Fruit fly (Drosophila melanogaster): ENCODE measurements around the gene Odj.

Odj gene

dm6 chr3R:17787780-17788179 lies 21.2 kb downstream of the Odj start (continued):
- TF ChIP-seq CG17912 (GFP tag; optimal IDR thresholded peaks at IDR 0.05) (no peak), NC2β (GFP tag; optimal IDR thresholded peaks at IDR 0.05) (no peak), CG17385 (GFP tag; optimal IDR thresholded peaks at IDR 0.05) (no peak), CG1832 (GFP tag; optimal IDR thresholded peaks at IDR 0.05) (no peak), CG11723 (GFP tag; optimal IDR thresholded peaks at IDR 0.05) (no peak), CG1024 (GFP tag; IDR thresholded peaks at IDR 0.05) (no peak), CG9932 (GFP tag; IDR thresholded peaks at IDR 0.05) (no peak), gt (GFP tag; IDR thresholded peaks at IDR 0.05) (no peak), nerfin-1 (tag; optimal IDR thresholded peaks at IDR 0.05) (no peak), CG7786 (GFP tag; optimal IDR thresholded peaks at IDR 0.05) (no peak), CG6654 (GFP tag; optimal IDR thresholded peaks at IDR 0.05) (no peak), stwl (tag; optimal IDR thresholded peaks at IDR 0.05) (no peak), trem (tag; optimal IDR thresholded peaks at IDR 0.05) (peak; percentile 1), CG4360 (GFP tag; IDR thresholded peaks at IDR 0.05) (no peak), sug (tag; optimal IDR thresholded peaks at IDR 0.05) (no peak), CG5953 (GFP tag; IDR thresholded peaks at IDR 0.05) (no peak), Med (GFP tag) (peak; percentile 4), CG2889 (GFP tag; IDR thresholded peaks at IDR 0.05) (no peak), pan (optimal IDR thresholded peaks at IDR 0.05) (no peak), pan (GFP tag; optimal IDR thresholded peaks at IDR 0.05 in 1 of 2, IDR thresholded peaks at IDR 0.05 in 1 of 2) (peak in 1 of 2 experiments; percentile 23), vfl (GFP tag; optimal IDR thresholded peaks at IDR 0.05) (no peak), lbe (GFP tag; optimal IDR thresholded peaks at IDR 0.05) (no peak), esg (GFP tag; conservative IDR thresholded peaks at IDR 0.05) (no peak), CG12071 (GFP tag; optimal IDR thresholded peaks at IDR 0.05) (no peak), CG3847 (GFP tag; IDR thresholded peaks at IDR 0.05) (no peak), CG13296 (GFP tag; optimal IDR thresholded peaks at IDR 0.05) (no peak), CG4328 (GFP tag; optimal IDR thresholded peaks at IDR 0.05) (no peak), CG13894 (tag; optimal IDR thresholded peaks at IDR 0.05) (no peak), CG32772 (GFP tag; IDR thresholded peaks at IDR 0.05) (peak; percentile 14; the same call in 1 of the 2 replicates), CG9609 (GFP tag; optimal IDR thresholded peaks at IDR 0.05) (no peak), chinmo (GFP tag; IDR thresholded peaks at IDR 0.05; ENCODE audit: partially characterized antibody) (no peak), sc (optimal IDR thresholded peaks at IDR 0.05) (no peak), sc (GFP tag; optimal IDR thresholded peaks at IDR 0.05) (peak; percentile 9), CG9797 (GFP tag; optimal IDR thresholded peaks at IDR 0.05) (no peak), cas (GFP tag; IDR thresholded peaks at IDR 0.05) (no peak), CG1603 (tag; optimal IDR thresholded peaks at IDR 0.05) (no peak), scrt (GFP tag; optimal IDR thresholded peaks at IDR 0.05) (no peak), Myb (GFP tag; optimal IDR thresholded peaks at IDR 0.05) (no peak), hth (optimal IDR thresholded peaks at IDR 0.05) (no peak), gem (tag; optimal IDR thresholded peaks at IDR 0.05) (peak; percentile 41), CG14441 (GFP tag; IDR thresholded peaks at IDR 0.05) (peak; percentile 18; the same call in 1 of the 2 replicates), CG17802 (tag; optimal IDR thresholded peaks at IDR 0.05) (peak; percentile 37), tap (tag; optimal IDR thresholded peaks at IDR 0.05) (no peak), CG12659 (GFP tag; optimal IDR thresholded peaks at IDR 0.05) (no peak), ind (GFP tag; optimal IDR thresholded peaks at IDR 0.05) (no peak), lilli (GFP tag; optimal IDR thresholded peaks at IDR 0.05) (no peak), CG12391 (tag; optimal IDR thresholded peaks at IDR 0.05) (no peak), Oaz (GFP tag; IDR thresholded peaks at IDR 0.05) (no peak), CG2875 (GFP tag; optimal IDR thresholded peaks at IDR 0.05) (no peak), CG1792 (GFP tag; optimal IDR thresholded peaks at IDR 0.05) (no peak), Poxn (GFP tag; IDR thresholded peaks at IDR 0.05) (no peak), CG8359 (GFP tag; optimal IDR thresholded peaks at IDR 0.05; ENCODE audit: borderline replicate concordance) (no peak), fd64A (GFP tag; optimal IDR thresholded peaks at IDR 0.05) (no peak)
